Worm (Caenorhabditis elegans) whole organism, late embryonic: ENCODE measurements around the gene cest-7.

Source experiments
- K02D7.2 ChIP-seq: sonication (generic microtip); optimal IDR thresholded peaks from 2 replicates; lab custom pipeline; 2017; ENCODE audit warnings: mild to moderate bottlenecking, missing genetic modification characterization, missing compliant biosample characterization
- K09A11.1 ChIP-seq: sonication (generic microtip); optimal IDR thresholded peaks from 2 replicates; lab custom pipeline; 2017; ENCODE audit warnings: antibody characterized with exemption, mild to moderate bottlenecking, missing genetic modification characterization, missing compliant biosample characterization; ENCODE audit not compliant: insufficient read depth
- Y22D7AL.16 ChIP-seq: sonication (generic microtip); optimal IDR thresholded peaks from 2 replicates; lab custom pipeline; 2016; ENCODE audit warnings: missing genetic modification characterization, missing compliant biosample characterization
- ama-1 ChIP-seq: fragments of 150-350 bp; optimal IDR thresholded peaks from 2 replicates; lab custom pipeline; 2014
- ceh-14 ChIP-seq: sonication (generic microtip); optimal IDR thresholded peaks from 2 replicates; lab custom pipeline; 2016; ENCODE audit warnings: missing genotype, missing genetic modification characterization, missing compliant biosample characterization
- ceh-19 ChIP-seq: fragments of 200-800 bp; sonication (Bioruptor generic); optimal IDR thresholded peaks from 2 replicates; lab custom pipeline; 2018; ENCODE audit warnings: mild to moderate bottlenecking, missing genetic modification characterization, missing compliant biosample characterization
- ceh-45 ChIP-seq: fragments of 200-800 bp; sonication (Bioruptor generic); IDR thresholded peaks from 2 replicates; pipeline ENCODE4 v1.3.6; 2022; ENCODE audit warnings: missing genetic modification reagents, missing genetic modification characterization, missing compliant biosample characterization
- che-1 ChIP-seq: sonication (generic microtip); optimal IDR thresholded peaks from 2 replicates; lab custom pipeline; 2016; ENCODE audit warnings: mild to moderate bottlenecking, missing genetic modification characterization, missing compliant biosample characterization
- dmd-4 ChIP-seq: sonication (generic microtip); optimal IDR thresholded peaks from 2 replicates; lab custom pipeline; 2016; ENCODE audit warnings: borderline replicate concordance, missing genetic modification characterization, missing compliant biosample characterization
- dve-1 ChIP-seq: sonication (generic microtip); optimal IDR thresholded peaks from 2 replicates; lab custom pipeline; 2017; ENCODE audit warnings: antibody characterized with exemption, mild to moderate bottlenecking, missing genetic modification characterization, missing compliant biosample characterization
- elt-2 ChIP-seq: sonication (generic microtip); optimal IDR thresholded peaks from 2 replicates; lab custom pipeline; 2016; ENCODE audit warnings: missing genetic modification reagents, missing genetic modification characterization, missing compliant biosample characterization
- elt-4 ChIP-seq: sonication (generic microtip); optimal IDR thresholded peaks from 2 replicates; lab custom pipeline; 2016; ENCODE audit warnings: missing genetic modification characterization, missing compliant biosample characterization
- ets-4 ChIP-seq: sonication (generic microtip); optimal IDR thresholded peaks from 2 replicates; lab custom pipeline; 2016; ENCODE audit warnings: missing genetic modification characterization, missing compliant biosample characterization
- fax-1 ChIP-seq: sonication (generic microtip); optimal IDR thresholded peaks from 2 replicates; lab custom pipeline; 2016; ENCODE audit warnings: missing genotype, missing genetic modification characterization, missing compliant biosample characterization
- fkh-6 ChIP-seq: sonication (generic microtip); optimal IDR thresholded peaks from 2 replicates; lab custom pipeline; 2016; ENCODE audit warnings: missing genetic modification characterization, missing compliant biosample characterization
- hlh-13 ChIP-seq: fragments of 200-800 bp; sonication (Bioruptor generic); optimal IDR thresholded peaks from 2 replicates; lab custom pipeline; 2018; ENCODE audit warnings: mild to moderate bottlenecking, missing genetic modification characterization, missing compliant biosample characterization
- hlh-30 ChIP-seq: sonication (generic microtip); optimal IDR thresholded peaks from 2 replicates; lab custom pipeline; 2017; ENCODE audit warnings: antibody characterized with exemption, missing genetic modification characterization, missing compliant biosample characterization; ENCODE audit not compliant: insufficient read depth
- hlh-6 ChIP-seq: sonication (generic microtip); optimal IDR thresholded peaks from 2 replicates; lab custom pipeline; 2016; ENCODE audit warnings: missing genotype, missing genetic modification characterization, missing compliant biosample characterization
- hlh-8 ChIP-seq: sonication (generic microtip); optimal IDR thresholded peaks from 2 replicates; lab custom pipeline; 2016; ENCODE audit warnings: missing genotype, missing genetic modification characterization, missing compliant biosample characterization
- lim-6 ChIP-seq: sonication (generic microtip); optimal IDR thresholded peaks from 2 replicates; lab custom pipeline; 2016; ENCODE audit warnings: missing genetic modification characterization, missing compliant biosample characterization
- nhr-11 ChIP-seq: fragments of 150-350 bp; optimal IDR thresholded peaks from 2 replicates; lab custom pipeline; 2014; ENCODE audit warnings: missing biosample characterization, missing genetic modification characterization
- nhr-232 ChIP-seq: sonication (generic microtip); optimal IDR thresholded peaks from 2 replicates; lab custom pipeline; 2016; ENCODE audit warnings: missing genetic modification characterization, missing compliant biosample characterization
- npax-4 ChIP-seq: sonication (generic microtip); optimal IDR thresholded peaks from 2 replicates; lab custom pipeline; 2016; ENCODE audit warnings: missing genetic modification characterization, missing compliant biosample characterization
- odd-2 ChIP-seq: sonication (generic microtip); optimal IDR thresholded peaks from 2 replicates; lab custom pipeline; 2017; ENCODE audit warnings: antibody characterized with exemption, mild to moderate bottlenecking, missing genetic modification characterization, missing compliant biosample characterization
- pha-2 ChIP-seq: sonication (generic microtip); optimal IDR thresholded peaks from 2 replicates; lab custom pipeline; 2017; ENCODE audit warnings: mild to moderate bottlenecking, missing genetic modification characterization, missing compliant biosample characterization
- pros-1 ChIP-seq: fragments of 150-350 bp; optimal IDR thresholded peaks from 2 replicates; lab custom pipeline; 2014; ENCODE audit warnings: missing biosample characterization, missing genetic modification reagents, missing genetic modification characterization
- ref-2 ChIP-seq: sonication (generic microtip); optimal IDR thresholded peaks from 2 replicates; lab custom pipeline; 2016; ENCODE audit warnings: missing genetic modification characterization, missing compliant biosample characterization
- rnt-1 ChIP-seq: sonication (generic microtip); optimal IDR thresholded peaks from 2 replicates; lab custom pipeline; 2016; ENCODE audit warnings: missing genetic modification characterization, missing compliant biosample characterization
- sdc-2 ChIP-seq: sonication (generic microtip); optimal IDR thresholded peaks from 2 replicates; lab custom pipeline; 2016; ENCODE audit warnings: missing genotype, missing genetic modification characterization, missing compliant biosample characterization
- sox-4 ChIP-seq: sonication (generic microtip); optimal IDR thresholded peaks from 2 replicates; lab custom pipeline; 2017; ENCODE audit warnings: mild to moderate bottlenecking, missing genetic modification characterization, inconsistent platforms, missing compliant biosample characterization
- syd-9 ChIP-seq: sonication (generic microtip); optimal IDR thresholded peaks from 2 replicates; lab custom pipeline; 2016; ENCODE audit warnings: mild to moderate bottlenecking, missing genetic modification characterization, moderate library complexity, missing compliant biosample characterization
- tbx-2 ChIP-seq: sonication (generic microtip); optimal IDR thresholded peaks from 2 replicates; lab custom pipeline; 2016; ENCODE audit warnings: missing genetic modification characterization, missing compliant biosample characterization
- unc-3 ChIP-seq, 2 experiments: fragments of 200-800 bp in 1 of 2; sonication (Bioruptor generic) in 1 of 2; sonication (generic microtip) in 1 of 2; conservative IDR thresholded peaks in 1 of 2; optimal IDR thresholded peaks in 1 of 2; 2 replicates each; pipeline versions ENCODE4 v1.3.6 to Lab custom; 2016 to 2022; ENCODE audit warnings: missing compliant biosample characterization in 2 of 2, missing genetic modification characterization in 2 of 2, missing genetic modification reagents in 1 of 2
- unc-86 ChIP-seq: sonication (generic microtip); optimal IDR thresholded peaks from 2 replicates; lab custom pipeline; 2016; ENCODE audit warnings: missing genetic modification characterization, missing compliant biosample characterization
- zip-5 ChIP-seq: sonication (generic microtip); optimal IDR thresholded peaks from 2 replicates; lab custom pipeline; 2016; ENCODE audit warnings: missing genetic modification characterization, missing compliant biosample characterization

Gene cest-7

ce11 chrX:12221817-12222216 is 7.9 kb upstream of the cest-7 start, which contains the start of gene cest-9.2:
TSS of gene cest-9.2 (plus strand) at chrX:12222117.
- TF ChIP-seq hlh-8 (no peak), Y22D7AL.16 (tag; lab: Kevin White, UChicago) (no peak), K02D7.2 (tag; lab: Kevin White, UChicago) (no peak), npax-4 (no peak), ama-1 (lab: Kevin White, UChicago) (no peak), rnt-1 (tag; lab: Kevin White, UChicago) (no peak), ceh-19 (GFP tag; lab: Kevin White, UChicago) (no peak), ref-2 (tag; lab: Kevin White, UChicago) (no peak), hlh-6 (no peak), tbx-2 (tag; lab: Kevin White, UChicago) (no peak), K09A11.1 (tag; lab: Kevin White, UChicago) (no peak), pha-2 (tag; lab: Kevin White, UChicago) (no peak), dve-1 (no peak), sox-4 (tag; lab: Kevin White, UChicago) (no peak), ceh-14 (tag; lab: Kevin White, UChicago) (no peak)
- TF ChIP-seq, all 69 proteins: peak for 0

ce11 chrX:12222723-12223122 is 7.0 kb upstream of the cest-7 start:
- TF ChIP-seq fax-1 (tag; lab: Kevin White, UChicago): no peak
- no peak for TF ChIP-seq zip-5 (tag; lab: Kevin White, UChicago)
- no peak for TF ChIP-seq odd-2 (tag; lab: Kevin White, UChicago)
- no peak for TF ChIP-seq ceh-14 (tag; lab: Kevin White, UChicago)
- no peak for TF ChIP-seq lim-6 (tag; lab: Kevin White, UChicago)
- TF ChIP-seq hlh-13 (GFP tag; lab: Kevin White, UChicago): no peak
- TF ChIP-seq che-1 (tag; lab: Kevin White, UChicago): no peak
- TF ChIP-seq npax-4: no peak

DNA sequence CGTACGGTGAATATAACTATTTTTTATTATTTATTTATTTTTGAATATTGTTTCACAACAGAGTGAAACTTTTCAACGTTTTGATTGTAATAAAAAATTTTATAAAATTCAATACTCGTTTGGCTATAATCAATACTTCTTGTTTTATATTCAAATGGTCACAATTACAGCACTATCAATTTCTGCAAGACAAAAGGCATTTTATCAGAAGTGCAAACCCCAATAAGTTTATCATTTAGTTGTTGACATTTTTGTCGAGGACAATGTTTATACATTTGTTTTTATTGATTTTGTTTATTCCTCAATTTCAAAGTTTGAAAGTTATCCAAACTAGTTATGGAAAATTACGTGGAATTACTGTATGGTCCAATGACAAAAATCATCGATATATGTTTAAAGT is 3.8 kb upstream of the cest-7 start, which contains the start of gene cest-9.1:
TSS of gene cest-9.1 (plus strand) at position 213 of the 400 bp plus-strand sequence.
- peak; percentile 15 for TF ChIP-seq elt-2 (tag; lab: Kevin White, UChicago)
- no peak for TF ChIP-seq syd-9 (tag; lab: Kevin White, UChicago)

DNA sequence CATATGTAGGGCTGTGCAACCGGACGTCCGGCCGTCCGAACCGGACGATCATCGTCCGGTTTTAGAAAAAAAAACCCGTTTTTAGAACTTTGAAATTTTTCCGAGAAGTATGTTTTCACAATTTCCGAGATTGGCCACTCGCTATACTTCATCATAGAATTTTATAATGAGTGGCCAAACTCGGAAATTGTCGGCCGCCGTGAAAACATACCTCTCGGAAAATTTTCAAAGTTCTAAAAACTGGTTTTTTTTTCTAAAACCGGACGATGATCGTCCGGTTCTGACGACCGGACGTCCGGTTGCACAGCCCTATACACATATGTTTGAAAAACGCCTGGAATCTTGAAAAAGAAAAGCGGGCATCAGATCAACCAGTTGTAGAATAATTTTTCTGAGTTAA is 2.6 kb upstream of the cest-7 start:
- no peak for TF ChIP-seq fkh-6 (tag; lab: Kevin White, UChicago)
- no peak for TF ChIP-seq hlh-30 (tag; lab: Kevin White, UChicago)
- TF ChIP-seq ceh-45 (GFP tag; lab: Robert Waterston, UW): no peak
- TF ChIP-seq hlh-6: no peak
- no peak for TF ChIP-seq zip-5 (tag; lab: Kevin White, UChicago)
- TF ChIP-seq nhr-232 (tag; lab: Kevin White, UChicago): no peak

DNA sequence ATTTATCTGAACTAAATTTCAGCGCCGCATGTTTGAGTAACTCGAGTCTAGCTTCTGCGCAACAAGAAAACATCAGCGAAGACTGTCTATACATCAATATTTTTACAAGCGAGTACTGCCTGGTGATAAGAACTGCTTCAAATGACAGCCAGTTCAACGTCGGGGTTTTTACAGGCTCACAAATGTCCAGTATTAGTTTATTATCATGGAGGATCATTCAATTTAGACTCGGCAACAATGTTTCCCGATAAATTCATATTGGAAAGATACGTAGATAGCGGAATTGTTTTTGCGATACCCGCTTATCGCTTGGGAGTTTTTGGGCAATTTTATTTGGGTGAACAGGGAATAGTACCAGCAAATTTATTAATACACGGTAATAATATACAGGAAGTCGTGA is 606 bp downstream of the cest-7 start:
- TF ChIP-seq elt-2 (tag; lab: Kevin White, UChicago) (peak; percentile 75), sdc-2 (tag; lab: Kevin White, UChicago) (no peak), pha-2 (tag; lab: Kevin White, UChicago) (no peak)
- TF ChIP-seq, all 69 proteins: peak for 1

DNA sequence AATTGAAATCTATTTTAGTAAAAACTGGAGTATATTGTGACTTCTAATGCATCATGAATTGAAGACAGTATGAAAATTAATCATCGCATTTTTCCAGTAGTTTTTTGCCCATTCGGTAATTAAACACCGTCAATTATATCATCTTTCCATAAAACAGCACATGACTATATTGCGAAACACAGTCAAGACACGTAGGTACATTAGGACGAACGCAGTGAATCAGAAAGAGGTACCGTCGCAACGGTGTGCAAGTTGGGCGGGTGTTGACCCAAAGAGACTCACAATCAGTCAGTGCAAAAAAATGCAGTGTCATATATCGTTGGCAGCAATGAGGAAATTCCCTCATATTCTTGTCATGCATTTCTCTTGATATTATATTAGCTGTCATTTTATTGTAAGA is 4.7 kb downstream of the cest-7 start:
- no peak for TF ChIP-seq unc-86 (tag; lab: Kevin White, UChicago)
- TF ChIP-seq ets-4 (tag; lab: Kevin White, UChicago): no peak
- no peak for TF ChIP-seq pros-1 (tag; lab: Kevin White, UChicago)
- no peak for TF ChIP-seq elt-4 (tag; lab: Kevin White, UChicago)
- TF ChIP-seq nhr-11: no peak
- TF ChIP-seq unc-3 (GFP tag; conservative IDR thresholded peaks at IDR 0.05; lab: Robert Waterston, UW): no peak
- no peak for TF ChIP-seq unc-3 (tag; optimal IDR thresholded peaks at IDR 0.05; lab: Kevin White, UChicago)
- no peak for TF ChIP-seq dve-1
- no peak for TF ChIP-seq ceh-45 (GFP tag; lab: Robert Waterston, UW)
- TF ChIP-seq K02D7.2 (tag; lab: Kevin White, UChicago): no peak
- TF ChIP-seq pha-2 (tag; lab: Kevin White, UChicago): no peak
- no peak for TF ChIP-seq syd-9 (tag; lab: Kevin White, UChicago)
- TF ChIP-seq rnt-1 (tag; lab: Kevin White, UChicago): no peak
- TF ChIP-seq dmd-4 (tag; lab: Kevin White, UChicago): no peak
- TF ChIP-seq ceh-14 (tag; lab: Kevin White, UChicago): no peak
- no peak for TF ChIP-seq K09A11.1 (tag; lab: Kevin White, UChicago)
